Fruit fly (Drosophila melanogaster): ENCODE results near the gene kra.
A peak's percentile ranks its signal among the peaks of the same experiment; 100 is the strongest.

DNA sequence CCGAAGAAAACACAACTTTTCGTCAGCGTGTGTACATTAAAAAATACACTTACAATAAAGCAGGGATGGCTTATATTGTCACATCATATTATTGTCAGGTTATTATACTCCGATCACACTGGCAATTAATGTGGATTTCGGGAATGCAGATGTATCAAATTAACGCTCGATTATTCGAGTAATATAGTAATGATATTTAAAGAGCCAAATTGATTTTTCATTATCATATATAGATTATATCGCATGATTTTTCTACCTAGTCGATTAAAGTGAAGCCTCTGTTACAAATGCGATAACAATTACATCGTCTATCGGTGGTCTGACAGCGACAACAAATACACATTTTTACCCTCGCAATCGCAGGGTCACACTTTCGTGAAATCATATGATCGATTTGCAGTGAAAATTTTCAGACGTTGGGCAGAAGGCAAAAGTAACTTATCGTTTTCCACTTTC, 9.5 kb downstream of the kra start, which contains the start of the genes noi and Vha26:
- TF ChIP-seq CG7101 (tag; optimal IDR thresholded peaks at IDR 0.05) (peak; percentile 46), Clk (GFP tag; optimal IDR thresholded peaks at IDR 0.05) (peak; percentile 39), CG5204 (GFP tag; optimal IDR thresholded peaks at IDR 0.05) (no peak), tj (GFP tag; optimal IDR thresholded peaks at IDR 0.05) (peak; percentile 10), CG7045 (GFP tag; optimal IDR thresholded peaks at IDR 0.05) (no peak), Hr96 (GFP tag; optimal IDR thresholded peaks at IDR 0.05) (no peak), pad (GFP tag; optimal IDR thresholded peaks at IDR 0.05) (peak; percentile 23), bab1 (GFP tag; optimal IDR thresholded peaks at IDR 0.05) (no peak), cic (GFP tag; optimal IDR thresholded peaks at IDR 0.05) (peak; percentile 21)
